Fruit fly (Drosophila melanogaster): ENCODE results near the gene Acsf2.

dm6 chr2L:5289921-5290320, 52.1 kb downstream of the Acsf2 start:
- no peak for TF ChIP-seq h (optimal IDR thresholded peaks at IDR 0.05)
- TF ChIP-seq insv (optimal IDR thresholded peaks at IDR 0.05) = no peak
- TF ChIP-seq ttk (optimal IDR thresholded peaks at IDR 0.05) = no peak
- no peak for TF ChIP-seq Sin3A (optimal IDR thresholded peaks at IDR 0.05)
- no peak for TF ChIP-seq Myc (optimal IDR thresholded peaks at IDR 0.05)

Data from Kc167 (cell line).